Fruit fly (Drosophila melanogaster) whole organism, adult: ENCODE measurements around the gene Dis3.

Experiments used
- CG12768 ChIP-seq: fragments of 200-800 bp; sonication (Bioruptor generic); optimal IDR thresholded peaks from 2 replicates; lab custom pipeline; 2017; ENCODE audit warnings: missing biosample characterization, missing genetic modification characterization, mild to moderate bottlenecking, moderate library complexity, missing genetic modification reagents
- CG1620 ChIP-seq: fragments of 200-800 bp; sonication (Bioruptor generic); optimal IDR thresholded peaks from 2 replicates; lab custom pipeline; 2016; ENCODE audit warnings: missing biosample characterization, missing genetic modification characterization
- CG33017 ChIP-seq: fragments of 200-800 bp; sonication (Bioruptor generic); optimal IDR thresholded peaks from 2 replicates; lab custom pipeline; 2018; ENCODE audit warnings: missing biosample characterization, mild to moderate bottlenecking, missing genetic modification characterization, moderate library complexity
- CG5204 ChIP-seq: fragments of 200-800 bp; sonication (Bioruptor generic); optimal IDR thresholded peaks from 2 replicates; lab custom pipeline; 2016; ENCODE audit warnings: missing biosample characterization, missing genetic modification characterization
- Clk ChIP-seq: fragments of 200-800 bp; sonication (Bioruptor generic); optimal IDR thresholded peaks from 2 replicates; lab custom pipeline; 2017; ENCODE audit warnings: missing biosample characterization, missing genetic modification characterization
- cnc ChIP-seq, 2 experiments: fragments of >200 bp; optimal IDR thresholded peaks; 2 replicates each; lab custom pipeline; 2017
- kay ChIP-seq: fragments of 200-800 bp; sonication (Bioruptor generic); peaks from one replicate; lab custom pipeline; 2016; ENCODE audit warnings: missing biosample characterization, missing genetic modification characterization, borderline replicate concordance
- ovo ChIP-seq: fragments of 200-800 bp; sonication (Bioruptor generic); optimal IDR thresholded peaks from 2 replicates; lab custom pipeline; 2016; ENCODE audit warnings: missing biosample characterization, missing genetic modification characterization
- pad ChIP-seq: fragments of 200-800 bp; sonication (Bioruptor generic); optimal IDR thresholded peaks from 3 replicates; lab custom pipeline; 2017; ENCODE audit warnings: missing biosample characterization, missing genetic modification characterization, mild to moderate bottlenecking, moderate library complexity, missing genetic modification reagents
- tj ChIP-seq: fragments of 200-800 bp; sonication (Bioruptor generic); optimal IDR thresholded peaks from 3 replicates; lab custom pipeline; 2017; ENCODE audit warnings: missing biosample characterization, mild to moderate bottlenecking, missing genetic modification characterization, moderate library complexity

- TF ChIP-seq ovo (GFP tag; lab: Kevin White, UChicago), result no peak
- no peak for TF ChIP-seq kay (GFP tag; lab: Kevin White, UChicago)
- no peak for TF ChIP-seq CG5204 (GFP tag; lab: Kevin White, UChicago)
- no peak for TF ChIP-seq Clk
- no peak for TF ChIP-seq tj (GFP tag; lab: Kevin White, UChicago)
- TF ChIP-seq pad (GFP tag; lab: Kevin White, UChicago), result no peak
- TF ChIP-seq CG12768 (GFP tag; lab: Kevin White, UChicago), result no peak
- no peak for TF ChIP-seq CG33017
- no peak for TF ChIP-seq cnc (optimal IDR thresholded peaks at IDR 0.05; lab: Kevin White, UChicago)
- TF ChIP-seq CG1620 (GFP tag; lab: Kevin White, UChicago), result no peak
Observed at dm6 chr3R:24294299-24294698, 38.9 kb upstream of the Dis3 start, which contains the start of gene CG5715.
